Worm (Caenorhabditis elegans): ENCODE data around the gene F48G7.10.

DNA sequence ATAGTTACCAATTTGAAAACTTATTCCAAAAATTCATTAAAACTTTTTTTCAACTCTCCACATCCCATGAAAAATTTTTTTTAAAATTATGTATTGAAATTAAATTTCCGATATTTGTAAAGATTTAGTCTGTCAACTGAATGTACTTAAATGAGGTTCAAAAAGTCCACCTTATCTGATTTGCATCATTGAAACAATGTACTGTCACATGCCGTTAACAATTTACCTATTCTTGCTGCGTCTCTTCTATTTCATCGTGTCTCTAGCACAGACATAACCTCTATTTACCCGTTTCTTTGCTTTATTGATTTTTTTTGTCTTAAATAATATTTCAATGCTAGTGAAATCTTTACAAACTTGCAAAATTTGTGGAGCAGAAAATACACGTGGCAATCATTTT is 24.5 kb downstream of the F48G7.10 start, which contains the start of gene nhr-90:
- no peak for TF ChIP-seq ama-1 (optimal IDR thresholded peaks at IDR 0.05)
- TF ChIP-seq K02D7.2 (tag; optimal IDR thresholded peaks at IDR 0.05) = no peak
- TF ChIP-seq pqm-1 (tag; optimal IDR thresholded peaks at IDR 0.05) = no peak
- no peak for TF ChIP-seq npax-4 (tag; optimal IDR thresholded peaks at IDR 0.05)
- no peak for TF ChIP-seq ets-4 (tag; optimal IDR thresholded peaks at IDR 0.05)
- TF ChIP-seq ceh-14 (tag; optimal IDR thresholded peaks at IDR 0.05) = no peak
- no peak for TF ChIP-seq hlh-8 (tag; optimal IDR thresholded peaks at IDR 0.05)
- TF ChIP-seq ceh-34 (tag; optimal IDR thresholded peaks at IDR 0.05) = no peak
- TF ChIP-seq hlh-30 (tag; optimal IDR thresholded peaks at IDR 0.05; ENCODE audit: insufficient read depth) = no peak
- TF ChIP-seq ztf-16 (tag; optimal IDR thresholded peaks at IDR 0.05) = no peak
- TF ChIP-seq Y22D7AL.16 (tag; optimal IDR thresholded peaks at IDR 0.05) = no peak
